In the genomic region with DNA sequence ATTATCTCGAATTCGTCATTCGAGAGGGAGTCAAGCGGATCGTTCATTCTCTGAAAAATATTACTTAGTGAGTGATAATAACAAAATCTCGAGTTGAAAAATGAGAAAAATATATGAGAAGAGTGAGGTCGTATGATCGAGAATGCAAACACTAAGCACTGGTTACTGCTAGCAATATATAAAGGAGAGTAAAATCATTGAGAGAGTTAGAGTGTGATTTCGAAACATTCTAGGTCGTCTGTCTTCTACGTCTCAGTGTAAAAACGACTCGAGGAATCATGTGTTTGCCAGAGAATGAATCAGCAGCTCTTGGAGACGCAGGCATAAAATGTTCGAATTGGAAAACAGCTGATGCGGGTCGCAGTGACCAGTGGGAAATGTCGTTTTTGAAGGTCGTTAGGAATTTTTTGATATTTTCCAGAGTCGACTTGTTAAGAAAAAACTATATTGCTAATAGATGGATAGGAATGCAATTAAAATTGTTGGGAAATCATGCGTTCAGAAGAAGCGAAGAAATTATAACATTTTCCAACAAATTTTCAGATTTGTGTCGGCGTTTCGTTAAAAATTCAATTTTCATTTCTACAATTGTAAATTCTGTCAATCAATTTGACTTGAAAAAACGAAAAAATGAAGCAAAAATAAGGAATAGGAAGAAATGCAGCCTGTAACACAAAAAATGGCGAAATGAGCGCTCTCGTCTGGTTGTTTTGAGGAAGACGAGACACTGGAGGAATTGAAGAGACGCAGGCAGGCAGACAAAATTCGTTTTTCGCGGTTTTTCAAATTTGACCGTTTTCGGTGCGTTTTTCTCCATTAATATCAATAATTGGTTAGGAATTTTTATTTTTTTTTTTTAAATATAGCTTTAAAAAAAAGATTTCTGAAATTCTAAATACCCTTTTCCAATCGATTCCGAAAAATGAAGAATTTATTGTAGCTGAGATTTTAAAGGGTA, we compare ENCODE assay signal across 3 worm cellular contexts.
A peak's percentile ranks its signal among the peaks of the same experiment; 100 is the strongest.
TF ChIP-seq lines count a peak whose summit lies in the region.

Gene allo-1, minus strand, starts transcription at position 51 of the 958 bp plus-strand sequence.

TF ChIP-seq in whole organism, L1 larva, 84 proteins besides CTCF, POLR2A, EP300 and RAD21 (continued from another document):
- TF ChIP-seq skn-1 (tag; optimal IDR thresholded peaks at IDR 0.05; lab: Kevin White, UChicago) (peak; percentile 71), lin-39 (tag; optimal IDR thresholded peaks at IDR 0.05; lab: Kevin White, UChicago) (no peak), ceh-88 (GFP tag; IDR thresholded peaks at IDR 0.05; lab: Robert Waterston, UW) (no peak), lin-35 (GFP tag; optimal IDR thresholded peaks at IDR 0.05; lab: Kevin White, UChicago) (peak; percentile 79 to 90), ceh-82 (tag; optimal IDR thresholded peaks at IDR 0.05; lab: Kevin White, UChicago) (peak in 1 of 3 experiments; percentile 77), snpc-4 (tag; optimal IDR thresholded peaks at IDR 0.05; lab: Kevin White, UChicago) (peak; percentile 66), nhr-11 (tag; optimal IDR thresholded peaks at IDR 0.05; lab: Kevin White, UChicago) (peak; percentile 67), nhr-76 (tag; optimal IDR thresholded peaks at IDR 0.05; lab: Kevin White, UChicago) (no peak), elt-2 (tag; optimal IDR thresholded peaks at IDR 0.05; lab: Kevin White, UChicago) (peak; percentile 32), jun-1 (tag; optimal IDR thresholded peaks at IDR 0.05; lab: Kevin White, UChicago) (peak; percentile 84), mdl-1 (tag; optimal IDR thresholded peaks at IDR 0.05; lab: Kevin White, UChicago) (peak in 1 of 2 experiments; percentile 83), pax-3 (tag; optimal IDR thresholded peaks at IDR 0.05; lab: Kevin White, UChicago) (peak; percentile 29), efl-3 (GFP tag; optimal IDR thresholded peaks at IDR 0.05; lab: Kevin White, UChicago) (no peak)

TF ChIP-seq in whole organism, L4 larva, 104 proteins besides CTCF, POLR2A, EP300 and RAD21 (continued from another document):
- TF ChIP-seq mep-1 (tag; optimal IDR thresholded peaks at IDR 0.05; lab: Kevin White, UChicago) (peak; percentile 79), nhr-102 (tag; optimal IDR thresholded peaks at IDR 0.05; lab: Kevin White, UChicago) (no peak), ceh-82 (tag; optimal IDR thresholded peaks at IDR 0.05; lab: Kevin White, UChicago) (no peak), lin-13 (GFP tag; optimal IDR thresholded peaks at IDR 0.05; lab: Kevin White, UChicago) (no peak), nhr-6 (tag; optimal IDR thresholded peaks at IDR 0.05; lab: Kevin White, UChicago) (peak; percentile 63), nhr-237 (tag; optimal IDR thresholded peaks at IDR 0.05; lab: Kevin White, UChicago) (no peak), lin-15B (tag; optimal IDR thresholded peaks at IDR 0.05; lab: Kevin White, UChicago) (no peak), lin-39 (tag; optimal IDR thresholded peaks at IDR 0.05; lab: Kevin White, UChicago) (no peak), zfp-3 (GFP tag; conservative IDR thresholded peaks at IDR 0.05; lab: Robert Waterston, UW) (no peak), dpl-1 (GFP tag; optimal IDR thresholded peaks at IDR 0.05; lab: Kevin White, UChicago) (peak; percentile 82), spr-3 (GFP tag; optimal IDR thresholded peaks at IDR 0.05; lab: Kevin White, UChicago) (no peak), vab-7 (GFP tag; IDR thresholded peaks at IDR 0.05; lab: Robert Waterston, UW) (no peak), hlh-11 (tag; optimal IDR thresholded peaks at IDR 0.05; lab: Kevin White, UChicago) (peak; percentile 94), mdl-1 (tag; optimal IDR thresholded peaks at IDR 0.05; lab: Kevin White, UChicago) (peak; percentile 15 to 83), dve-1 (tag; optimal IDR thresholded peaks at IDR 0.05; lab: Kevin White, UChicago; ENCODE audit: insufficient read depth) (peak; percentile 76), daf-12 (tag; optimal IDR thresholded peaks at IDR 0.05; lab: Kevin White, UChicago) (no peak), pha-4 (GFP tag; IDR thresholded peaks at IDR 0.05; lab: Robert Waterston, UW) (0 out of 2 replicates have a peak, but pooled peaks have one; percentile 47), pha-4 (tag; optimal IDR thresholded peaks at IDR 0.05; lab: Kevin White, UChicago) (no peak), zag-1 (tag; optimal IDR thresholded peaks at IDR 0.05; lab: Kevin White, UChicago) (no peak), saeg-2 (GFP tag; IDR thresholded peaks at IDR 0.05; lab: Robert Waterston, UW) (no peak), egl-27 (tag; optimal IDR thresholded peaks at IDR 0.05; lab: Kevin White, UChicago) (no peak), ceh-20 (GFP tag; IDR thresholded peaks at IDR 0.05; lab: Robert Waterston, UW) (no peak), arid-1 (GFP tag; conservative IDR thresholded peaks at IDR 0.05; lab: Robert Waterston, UW) (no peak), skn-1 (tag; optimal IDR thresholded peaks at IDR 0.05; lab: Kevin White, UChicago) (no peak), T26A8.4 (GFP tag; IDR thresholded peaks at IDR 0.05; lab: Robert Waterston, UW) (no peak), ama-1 (optimal IDR thresholded peaks at IDR 0.05; lab: Kevin White, UChicago) (peak; percentile 31), snpc-4 (tag; optimal IDR thresholded peaks at IDR 0.05; lab: Kevin White, UChicago) (no peak), ceh-32 (tag; optimal IDR thresholded peaks at IDR 0.05; lab: Kevin White, UChicago; ENCODE audit: poor library complexity) (no peak), php-3 (GFP tag; IDR thresholded peaks at IDR 0.05; lab: Robert Waterston, UW) (no peak), aha-1 (tag; lab: Kevin White, UChicago) (peak; percentile 92), gei-8 (GFP tag; optimal IDR thresholded peaks at IDR 0.05; lab: Kevin White, UChicago) (no peak), ZK546.5 (tag; optimal IDR thresholded peaks at IDR 0.05; lab: Kevin White, UChicago) (no peak)

TF ChIP-seq in whole organism, young adult, 124 proteins besides CTCF, POLR2A, EP300 and RAD21 (continued from another document):
- TF ChIP-seq nhr-90 (tag; optimal IDR thresholded peaks at IDR 0.05; lab: Kevin White, UChicago) (no peak), ceh-27 (GFP tag; optimal IDR thresholded peaks at IDR 0.05; lab: Kevin White, UChicago) (peak; percentile 15), zfh-2 (GFP tag; conservative IDR thresholded peaks at IDR 0.05; lab: Robert Waterston, UW) (no peak; the same call in 1 of the 2 replicates), F33H1.4 (GFP tag; IDR thresholded peaks at IDR 0.05; lab: Robert Waterston, UW) (0 out of 2 replicates have a peak, but pooled peaks have one; percentile 12), snpc-1.3 (tag; optimal IDR thresholded peaks at IDR 0.05; lab: Kevin White, UChicago; ENCODE audit: insufficient read depth) (no peak), ceh-100 (GFP tag; IDR thresholded peaks at IDR 0.05; lab: Robert Waterston, UW) (no peak), D2030.7 (GFP tag; IDR thresholded peaks at IDR 0.05; lab: Robert Waterston, UW) (no peak), madf-10 (tag; optimal IDR thresholded peaks at IDR 0.05; lab: Kevin White, UChicago) (peak; percentile 4), atf-7 (tag; optimal IDR thresholded peaks at IDR 0.05; lab: Kevin White, UChicago) (no peak), madf-8 (GFP tag; conservative IDR thresholded peaks at IDR 0.05; lab: Robert Waterston, UW) (peak; percentile 17; the same call in 1 of the 2 replicates), let-526 (GFP tag; IDR thresholded peaks at IDR 0.05; lab: Robert Waterston, UW) (no peak)
TF ChIP-seq in whole organism, young adult: peak in this region for 25.
